Fruit fly (Drosophila melanogaster): ENCODE measurements around the gene pll.

Gene pll

dm6 chr3R:27289638-27290037, 36.7 kb upstream of the pll start (continued):
- TF ChIP-seq CG18599 (GFP tag; optimal IDR thresholded peaks at IDR 0.05) (peak; percentile 61), CG11696 (GFP tag; IDR thresholded peaks at IDR 0.05) (0 out of 2 replicates have a peak, but pooled peaks have one; percentile 22), Fer3 (tag; optimal IDR thresholded peaks at IDR 0.05) (peak; percentile 58), Sox100B (GFP tag; optimal IDR thresholded peaks at IDR 0.05) (no peak), z (GFP tag; IDR thresholded peaks at IDR 0.05) (no peak), Nf-YB (GFP tag; optimal IDR thresholded peaks at IDR 0.05) (no peak), CG1024 (GFP tag; IDR thresholded peaks at IDR 0.05) (no peak), jigr1 (GFP tag; IDR thresholded peaks at IDR 0.05) (no peak), CG13287 (GFP tag; IDR thresholded peaks at IDR 0.05; ENCODE audit: partially characterized antibody) (no peak), Chrac-16 (GFP tag; optimal IDR thresholded peaks at IDR 0.05) (peak; percentile 21), CG32532 (GFP tag; IDR thresholded peaks at IDR 0.05) (peak; percentile 80), CG12219 (GFP tag; optimal IDR thresholded peaks at IDR 0.05) (peak; percentile 35), pho (GFP tag; optimal IDR thresholded peaks at IDR 0.05) (peak; percentile 12), CG3065 (GFP tag; optimal IDR thresholded peaks at IDR 0.05) (no peak), Fer2 (tag; optimal IDR thresholded peaks at IDR 0.05) (peak; percentile 19), CrebB (tag; optimal IDR thresholded peaks at IDR 0.05) (peak; percentile 26), da (GFP tag; optimal IDR thresholded peaks at IDR 0.05) (no peak), CG34224 (GFP tag; IDR thresholded peaks at IDR 0.05; ENCODE audit: partially characterized antibody) (no peak), CG13123 (GFP tag; optimal IDR thresholded peaks at IDR 0.05) (no peak), CG17328 (GFP tag; IDR thresholded peaks at IDR 0.05) (no peak), CG12155 (GFP tag; optimal IDR thresholded peaks at IDR 0.05) (no peak), Blimp-1 (GFP tag; optimal IDR thresholded peaks at IDR 0.05) (peak; percentile 60), CG15269 (tag; optimal IDR thresholded peaks at IDR 0.05) (peak; percentile 32), cas (GFP tag; IDR thresholded peaks at IDR 0.05) (no peak), sob (GFP tag; IDR thresholded peaks at IDR 0.05) (peak; percentile 51), org-1 (GFP tag; optimal IDR thresholded peaks at IDR 0.05) (no peak), lmd (GFP tag; IDR thresholded peaks at IDR 0.05) (peak; percentile 44; the same call in 1 of the 2 replicates), Ets97D (GFP tag; optimal IDR thresholded peaks at IDR 0.05) (no peak), CG2889 (GFP tag; IDR thresholded peaks at IDR 0.05) (no peak; the same call in 2 of the 3 replicates), Xrp1 (GFP tag; IDR thresholded peaks at IDR 0.05) (peak; percentile 53; the same call in 1 of the 2 replicates), hb (GFP tag; IDR thresholded peaks at IDR 0.05; ENCODE audit: partially characterized antibody) (no peak), Pdp1 (GFP tag; optimal IDR thresholded peaks at IDR 0.05) (peak; percentile 32 to 44), mam (GFP tag; optimal IDR thresholded peaks at IDR 0.05) (peak; percentile 58), Nf-YA (GFP tag; IDR thresholded peaks at IDR 0.05) (no peak), Rfx (GFP tag; IDR thresholded peaks at IDR 0.05) (peak; percentile 75), CG30403 (GFP tag; optimal IDR thresholded peaks at IDR 0.05) (peak; percentile 37), CG9727 (GFP tag; optimal IDR thresholded peaks at IDR 0.05) (peak; percentile 15), MESR4 (GFP tag; optimal IDR thresholded peaks at IDR 0.05) (no peak), B-H1 (GFP tag; IDR thresholded peaks at IDR 0.05) (no peak), CG12769 (tag; optimal IDR thresholded peaks at IDR 0.05) (peak; percentile 63), ind (GFP tag; optimal IDR thresholded peaks at IDR 0.05) (peak; percentile 45), MBD-R2 (GFP tag; IDR thresholded peaks at IDR 0.05) (peak; percentile 34; the same call in 1 of the 2 replicates), HmgZ (tag; optimal IDR thresholded peaks at IDR 0.05) (peak; percentile 10), CG15696 (tag; optimal IDR thresholded peaks at IDR 0.05) (peak; percentile 51), ci (GFP tag; IDR thresholded peaks at IDR 0.05) (0 out of 3 replicates have a peak, but pooled peaks have one; percentile 8), CG4424 (GFP tag; optimal IDR thresholded peaks at IDR 0.05) (peak; percentile 14), CG42726 (GFP tag; IDR thresholded peaks at IDR 0.05; ENCODE audit: partially characterized antibody) (no peak), gcm2 (GFP tag; optimal IDR thresholded peaks at IDR 0.05) (no peak), gsb (GFP tag; IDR thresholded peaks at IDR 0.05) (no peak), Dip3 (GFP tag; optimal IDR thresholded peaks at IDR 0.05) (peak; percentile 44), Dip2 (GFP tag; IDR thresholded peaks at IDR 0.05) (no peak), hth (optimal IDR thresholded peaks at IDR 0.05) (no peak)

Data from whole organism, embryonic.